Worm (Caenorhabditis elegans) whole organism, L2 larva: ENCODE measurements around the gene F49F1.12.

Source experiments
- F13H6.1 ChIP-seq: sonication (generic microtip); optimal IDR thresholded peaks from 2 replicates; lab custom pipeline; 2016; ENCODE audit warnings: missing genetic modification characterization, missing compliant biosample characterization
- R02D3.7 ChIP-seq: fragments of 150-350 bp; optimal IDR thresholded peaks from 2 replicates; lab custom pipeline; 2014; ENCODE audit warnings: missing biosample characterization, missing genetic modification characterization
- Y55F3AM.14 ChIP-seq: fragments of 200-800 bp; sonication (Bioruptor generic); optimal IDR thresholded peaks from 2 replicates; lab custom pipeline; 2018; ENCODE audit warnings: mild to moderate bottlenecking, missing genetic modification characterization, missing compliant biosample characterization
- ZK546.5 ChIP-seq: sonication (generic microtip); optimal IDR thresholded peaks from 2 replicates; lab custom pipeline; 2017; ENCODE audit warnings: missing biosample characterization, missing genetic modification characterization
- alr-1 ChIP-seq: fragments of 150-350 bp; optimal IDR thresholded peaks from 2 replicates; lab custom pipeline; 2014; ENCODE audit warnings: missing biosample characterization, missing genetic modification characterization
- aly-2 ChIP-seq: fragments of 150-350 bp; optimal IDR thresholded peaks from 2 replicates; lab custom pipeline; 2014; ENCODE audit warnings: missing biosample characterization, missing genetic modification characterization
- ama-1 ChIP-seq: fragments of 150-350 bp; optimal IDR thresholded peaks from 2 replicates; lab custom pipeline; 2018; ENCODE audit warnings: inconsistent platforms
- blmp-1 ChIP-seq: sonication (generic microtip); optimal IDR thresholded peaks from 2 replicates; lab custom pipeline; 2017; ENCODE audit warnings: missing genetic modification characterization, mild to moderate bottlenecking, missing compliant biosample characterization, antibody characterized with exemption, moderate library complexity; ENCODE audit not compliant: insufficient read depth
- ceh-16 ChIP-seq: fragments of 150-350 bp; optimal IDR thresholded peaks from 2 replicates; lab custom pipeline; 2014; ENCODE audit warnings: missing biosample characterization, missing genetic modification characterization
- ceh-82 ChIP-seq: fragments of 150-350 bp; optimal IDR thresholded peaks from 2 replicates; lab custom pipeline; 2014; ENCODE audit warnings: missing biosample characterization, missing genetic modification characterization
- crh-2 ChIP-seq: sonication (generic microtip); optimal IDR thresholded peaks from 2 replicates; lab custom pipeline; 2017; ENCODE audit warnings: missing biosample characterization, missing genetic modification characterization
- elt-1 ChIP-seq: fragments of 150-350 bp; optimal IDR thresholded peaks from 2 replicates; lab custom pipeline; 2014; ENCODE audit warnings: missing biosample characterization, missing genetic modification characterization
- elt-3 ChIP-seq: sonication (generic microtip); optimal IDR thresholded peaks from 2 replicates; lab custom pipeline; 2017; ENCODE audit warnings: missing biosample characterization, missing genetic modification characterization
- fos-1 ChIP-seq: fragments of 150-350 bp; optimal IDR thresholded peaks from 2 replicates; lab custom pipeline; 2014; ENCODE audit warnings: missing biosample characterization, missing genetic modification characterization
- gmeb-1 ChIP-seq: fragments of 150-350 bp; optimal IDR thresholded peaks from 2 replicates; lab custom pipeline; 2014; ENCODE audit warnings: missing biosample characterization, missing genetic modification characterization
- lin-11 ChIP-seq: fragments of 150-350 bp; sonication (generic microtip); optimal IDR thresholded peaks from 2 replicates; lab custom pipeline; 2014; ENCODE audit warnings: missing biosample characterization, missing genetic modification characterization, inconsistent platforms, mixed read lengths
- lin-13 ChIP-seq: fragments of 150-350 bp; optimal IDR thresholded peaks from 2 replicates; lab custom pipeline; 2014; ENCODE audit warnings: missing biosample characterization, missing genetic modification reagents, missing genetic modification characterization
- lin-39 ChIP-seq: fragments of 150-350 bp; optimal IDR thresholded peaks from 2 replicates; lab custom pipeline; 2014; ENCODE audit warnings: missing biosample characterization, missing genetic modification reagents, missing genetic modification characterization
- mbf-1 ChIP-seq: sonication (generic microtip); optimal IDR thresholded peaks from 2 replicates; lab custom pipeline; 2017; ENCODE audit warnings: missing biosample characterization, missing genetic modification characterization
- mdl-1 ChIP-seq, 2 experiments: fragments of 150-350 bp in 1 of 2; sonication (generic microtip) in 1 of 2; optimal IDR thresholded peaks; 2 replicates each; lab custom pipeline; 2017; ENCODE audit warnings: missing biosample characterization in 2 of 2, missing genetic modification characterization in 2 of 2
- nhr-11 ChIP-seq: fragments of 150-350 bp; optimal IDR thresholded peaks from 2 replicates; lab custom pipeline; 2014; ENCODE audit warnings: missing biosample characterization, missing genetic modification characterization
- nhr-129 ChIP-seq: fragments of 150-350 bp; optimal IDR thresholded peaks from 2 replicates; lab custom pipeline; 2014; ENCODE audit warnings: missing biosample characterization, missing genetic modification characterization
- nhr-21 ChIP-seq: fragments of 150-350 bp; optimal IDR thresholded peaks from 2 replicates; lab custom pipeline; 2014; ENCODE audit warnings: missing biosample characterization, missing genetic modification characterization
- nhr-23 ChIP-seq: fragments of 150-350 bp; optimal IDR thresholded peaks from 2 replicates; lab custom pipeline; 2014; ENCODE audit warnings: missing biosample characterization, missing genetic modification reagents, missing genetic modification characterization
- nhr-25 ChIP-seq: fragments of 150-350 bp; sonication (generic microtip); optimal IDR thresholded peaks from 3 replicates; lab custom pipeline; 2014; ENCODE audit warnings: missing biosample characterization, missing genetic modification characterization
- nhr-6 ChIP-seq: fragments of 150-350 bp; optimal IDR thresholded peaks from 2 replicates; lab custom pipeline; 2014; ENCODE audit warnings: missing biosample characterization, missing genetic modification characterization
- nhr-77 ChIP-seq: fragments of 150-350 bp; optimal IDR thresholded peaks from 2 replicates; lab custom pipeline; 2014; ENCODE audit warnings: missing biosample characterization, missing genetic modification characterization
- peb-1 ChIP-seq: fragments of 150-350 bp; optimal IDR thresholded peaks from 2 replicates; lab custom pipeline; 2014; ENCODE audit warnings: missing biosample characterization, missing genetic modification characterization
- sem-4 ChIP-seq: fragments of 150-350 bp; optimal IDR thresholded peaks from 2 replicates; lab custom pipeline; 2014; ENCODE audit warnings: missing biosample characterization, missing genetic modification reagents, missing genetic modification characterization
- sma-3 ChIP-seq: sonication (generic microtip); optimal IDR thresholded peaks from 2 replicates; lab custom pipeline; 2016; ENCODE audit warnings: missing genetic modification reagents, missing genetic modification characterization, missing compliant biosample characterization
- snpc-4 ChIP-seq: fragments of 150-350 bp; optimal IDR thresholded peaks from 2 replicates; lab custom pipeline; 2014; ENCODE audit warnings: missing biosample characterization, missing genetic modification characterization
- unc-55 ChIP-seq: fragments of 150-350 bp; sonication (generic microtip); optimal IDR thresholded peaks from 3 replicates; lab custom pipeline; 2014; ENCODE audit warnings: missing biosample characterization, missing genetic modification reagents, missing genetic modification characterization
- unc-62 ChIP-seq: fragments of 150-350 bp; optimal IDR thresholded peaks from 2 replicates; lab custom pipeline; 2014; ENCODE audit warnings: missing biosample characterization, missing genetic modification reagents, missing genetic modification characterization
- zag-1 ChIP-seq: fragments of 150-350 bp; optimal IDR thresholded peaks from 2 replicates; lab custom pipeline; 2014; ENCODE audit warnings: missing biosample characterization, missing genetic modification characterization
- ztf-1 ChIP-seq: fragments of 200-800 bp; sonication (Bioruptor generic); conservative IDR thresholded peaks from 2 replicates; pipeline ENCODE4 v1.3.6; 2022; ENCODE audit warnings: missing genetic modification characterization, missing compliant biosample characterization
- ztf-11 ChIP-seq: sonication (generic microtip); optimal IDR thresholded peaks from 2 replicates; lab custom pipeline; 2017; ENCODE audit warnings: missing biosample characterization, missing genetic modification characterization

The F49F1.12 gene

DNA sequence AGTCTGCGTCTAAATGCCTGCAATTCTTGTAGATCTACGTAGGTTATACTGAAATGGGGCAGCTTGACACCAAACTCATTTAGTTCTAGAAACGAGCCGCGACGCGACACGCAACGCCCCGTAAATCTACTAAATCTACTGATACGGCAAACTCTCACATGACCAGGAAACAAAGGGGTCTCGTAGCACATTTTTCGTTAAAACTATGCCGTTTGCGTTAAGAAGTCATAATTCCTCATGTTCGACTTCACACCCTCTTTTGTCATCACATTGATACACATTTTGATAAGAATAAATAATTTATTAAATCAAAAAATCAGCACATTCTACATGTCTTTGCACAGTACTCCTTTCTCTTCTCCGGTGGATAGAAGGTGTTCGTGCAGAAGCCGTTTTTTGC is 21.8 kb downstream of the F49F1.12 start:
- TF ChIP-seq nhr-129: no peak
- no peak for TF ChIP-seq zag-1 (tag; lab: Kevin White, UChicago)
- TF ChIP-seq sem-4: no peak
- TF ChIP-seq R02D3.7 (tag; lab: Kevin White, UChicago): no peak
- TF ChIP-seq peb-1 (tag; lab: Kevin White, UChicago): no peak
- no peak for TF ChIP-seq lin-13 (GFP tag; lab: Kevin White, UChicago)
- no peak for TF ChIP-seq lin-11
- no peak for TF ChIP-seq alr-1 (tag; lab: Kevin White, UChicago)
- TF ChIP-seq ztf-1: no peak
- TF ChIP-seq aly-2 (tag; lab: Kevin White, UChicago): no peak
- no peak for TF ChIP-seq ztf-11
- no peak for TF ChIP-seq lin-39
- no peak for TF ChIP-seq mdl-1 (tag; optimal IDR thresholded peaks at IDR 0.05; lab: Kevin White, UChicago)
- TF ChIP-seq unc-55 (GFP tag; lab: Kevin White, UChicago): no peak
- TF ChIP-seq nhr-6 (tag; lab: Kevin White, UChicago): no peak
- TF ChIP-seq nhr-25: no peak
- TF ChIP-seq nhr-77 (tag; lab: Kevin White, UChicago): no peak
- no peak for TF ChIP-seq F13H6.1 (tag; lab: Kevin White, UChicago)
- TF ChIP-seq ama-1: no peak
- TF ChIP-seq Y55F3AM.14 (GFP tag; lab: Kevin White, UChicago): no peak

DNA sequence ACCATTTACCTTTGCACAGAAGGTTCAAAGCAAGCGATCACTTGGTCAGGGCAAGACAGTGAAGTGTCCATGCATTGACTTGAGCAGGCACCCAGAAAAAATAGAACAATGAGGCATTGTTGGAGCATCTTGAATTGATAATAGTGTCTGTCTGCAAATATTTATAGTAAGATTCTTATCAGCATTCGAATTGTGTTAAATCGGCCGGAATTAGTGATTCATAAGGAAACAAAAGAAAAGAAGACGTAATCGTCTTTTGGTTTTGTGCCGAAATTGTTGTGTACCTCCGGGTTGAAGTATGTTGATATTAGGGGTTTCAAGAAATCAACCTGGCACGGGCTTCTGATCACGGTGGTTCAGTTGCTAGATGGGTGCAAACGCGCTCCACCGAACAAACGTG is 22.6 kb downstream of the F49F1.12 start, which contains the start of gene F49F1.5:
F49F1.5 (minus strand) TSS at position 153 of the 400 bp plus-strand sequence.
- TF ChIP-seq lin-13 (GFP tag; lab: Kevin White, UChicago) (no peak), elt-3 (tag; lab: Kevin White, UChicago) (no peak), ztf-1 (no peak), ceh-82 (no peak), unc-62 (GFP tag; lab: Kevin White, UChicago) (no peak), ztf-11 (no peak), nhr-21 (tag; lab: Kevin White, UChicago) (no peak), R02D3.7 (tag; lab: Kevin White, UChicago) (no peak), sma-3 (GFP tag; lab: Kevin White, UChicago) (no peak), elt-1 (tag; lab: Kevin White, UChicago) (no peak)

DNA sequence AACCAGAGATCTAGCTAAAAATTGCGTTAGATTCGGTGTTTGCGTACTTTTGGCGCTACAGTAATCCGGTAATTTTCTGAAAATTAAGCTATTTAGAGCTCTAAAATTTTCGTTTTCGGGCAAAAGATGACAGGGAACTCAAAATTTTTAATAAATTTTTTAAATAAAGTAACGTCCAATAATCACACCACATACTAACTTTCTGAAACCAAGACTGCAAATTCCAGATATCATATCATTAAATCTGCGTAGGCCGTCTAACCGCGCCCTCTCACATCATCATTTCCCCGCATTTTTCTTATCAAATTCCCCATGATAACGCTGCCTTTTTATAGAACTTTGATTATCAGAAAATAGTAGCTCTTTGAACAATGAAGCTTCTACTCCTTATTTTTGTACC is 25.5 kb downstream of the F49F1.12 start, which contains the start of gene drd-50:
drd-50 (plus strand) TSS at position 301 of the 400 bp plus-strand sequence.
- TF ChIP-seq fos-1 (tag; lab: Kevin White, UChicago) (peak; percentile 15), crh-2 (tag; lab: Kevin White, UChicago) (no peak)

DNA sequence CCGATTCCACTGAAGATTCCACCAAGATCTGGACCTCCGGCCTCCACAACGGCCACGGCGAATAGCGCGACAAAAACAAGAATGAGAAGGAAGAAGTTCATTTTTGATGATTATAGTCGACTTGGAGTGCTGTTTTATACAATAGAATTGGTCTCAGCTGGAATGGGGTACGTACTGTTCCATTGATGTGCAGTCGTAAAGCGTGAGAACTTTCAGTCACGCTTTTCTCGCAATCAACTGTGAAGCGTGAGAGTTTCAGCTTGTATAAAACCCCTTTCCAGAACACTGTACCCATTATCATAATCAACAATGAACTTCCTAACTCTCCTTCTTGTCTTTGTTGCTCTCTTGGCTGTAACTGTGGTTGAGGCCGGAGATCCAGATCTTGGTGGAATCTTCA is 27.3 kb downstream of the F49F1.12 start, which contains the start of the genes F49F1.4 and F49F1.2:
F49F1.4 (minus strand) TSS at position 101 of the 400 bp plus-strand sequence.
F49F1.2 (plus strand) TSS at position 310 of the 400 bp plus-strand sequence.
- TF ChIP-seq lin-13 (GFP tag; lab: Kevin White, UChicago): no peak
- TF ChIP-seq nhr-129: no peak
- no peak for TF ChIP-seq nhr-25
- TF ChIP-seq mbf-1 (tag; lab: Kevin White, UChicago): no peak
- TF ChIP-seq lin-11: no peak
- no peak for TF ChIP-seq unc-62 (GFP tag; lab: Kevin White, UChicago)
- TF ChIP-seq snpc-4 (tag; lab: Kevin White, UChicago): no peak
- no peak for TF ChIP-seq nhr-11 (tag; lab: Kevin White, UChicago)
- TF ChIP-seq ceh-82: no peak
- TF ChIP-seq F13H6.1 (tag; lab: Kevin White, UChicago): no peak
- no peak for TF ChIP-seq aly-2 (tag; lab: Kevin White, UChicago)
- TF ChIP-seq gmeb-1: no peak
- no peak for TF ChIP-seq nhr-23
- no peak for TF ChIP-seq blmp-1 (tag; lab: Kevin White, UChicago)
- no peak for TF ChIP-seq ZK546.5 (tag; lab: Kevin White, UChicago)

DNA sequence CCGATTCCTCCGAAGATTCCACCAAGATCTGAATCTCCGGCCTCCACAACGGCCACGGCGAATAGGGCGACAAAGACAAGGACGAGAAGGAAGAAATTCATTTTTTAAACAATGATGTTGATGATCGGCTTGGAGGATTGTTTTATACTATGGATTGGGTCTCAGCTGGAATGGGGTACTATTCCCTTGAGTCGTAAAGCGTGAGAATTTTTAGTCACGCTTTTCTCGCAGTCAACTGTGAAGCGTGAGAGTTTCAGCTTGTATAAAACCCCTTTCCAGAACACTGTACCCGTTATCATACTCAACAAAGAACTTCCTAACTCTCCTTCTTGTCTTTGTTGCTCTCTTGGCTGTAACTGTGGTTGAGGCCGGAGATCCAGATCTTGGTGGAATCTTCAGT is 28.4 kb downstream of the F49F1.12 start, which contains the start of gene F49F1.15:
F49F1.15 (minus strand) TSS at position 101 of the 400 bp plus-strand sequence.
- no peak for TF ChIP-seq lin-39
- no peak for TF ChIP-seq nhr-77 (tag; lab: Kevin White, UChicago)
- no peak for TF ChIP-seq ceh-16
- TF ChIP-seq unc-55 (GFP tag; lab: Kevin White, UChicago): no peak
- TF ChIP-seq, all 48 proteins: peak for 0
